Worm (Caenorhabditis elegans): ENCODE measurements around the gene Y82E9BL.18.

ce11 chrIII:1359669-1360068, 33.1 kb downstream of the Y82E9BL.18 start, which contains the start of gene Y82E9BR.9:
- TF ChIP-seq F37B4.10 (GFP tag; IDR thresholded peaks at IDR 0.05) (no peak), nfya-1 (tag; optimal IDR thresholded peaks at IDR 0.05; ENCODE audit: borderline replicate concordance, insufficient read depth) (no peak), ceh-79 (tag; optimal IDR thresholded peaks at IDR 0.05) (no peak), unc-130 (GFP tag; optimal IDR thresholded peaks at IDR 0.05) (no peak), Y95B8A.8 (GFP tag; IDR thresholded peaks at IDR 0.05) (no peak), F23B12.7 (tag; optimal IDR thresholded peaks at IDR 0.05; ENCODE audit: insufficient read depth) (no peak), dox-1 (GFP tag; IDR thresholded peaks at IDR 0.05) (no peak), ztf-18 (tag; optimal IDR thresholded peaks at IDR 0.05) (no peak)

All from whole organism, young adult.